Fruit fly (Drosophila melanogaster) whole organism, embryonic: ENCODE results near the gene Dbp21E2.

Source experiments
- CG12219 ChIP-seq: fragments of 200-800 bp; sonication (Bioruptor generic); optimal IDR thresholded peaks from 3 replicates; lab custom pipeline; 2018; ENCODE audit warnings: missing biosample characterization, mild to moderate bottlenecking, missing genetic modification characterization
- CG12769 ChIP-seq: fragments of 200-800 bp; sonication (Bioruptor generic); optimal IDR thresholded peaks from 2 replicates; lab custom pipeline; 2019; ENCODE audit warnings: missing biosample characterization, mild to moderate bottlenecking, missing genetic modification characterization, moderate library complexity
- CG14050 ChIP-seq: fragments of 200-800 bp; sonication (Bioruptor generic); IDR thresholded peaks from 3 replicates; pipeline ENCODE4 v1.3.6; 2022; ENCODE audit warnings: missing biosample characterization, missing genetic modification characterization
- CG16815 ChIP-seq: fragments of 200-800 bp; sonication (Bioruptor generic); optimal IDR thresholded peaks from 3 replicates; lab custom pipeline; 2017; ENCODE audit warnings: missing biosample characterization, mild to moderate bottlenecking, missing genetic modification characterization
- CG17359 ChIP-seq: fragments of 200-800 bp; sonication (Bioruptor generic); optimal IDR thresholded peaks from 3 replicates; lab custom pipeline; 2018; ENCODE audit warnings: missing biosample characterization, mild to moderate bottlenecking, missing genetic modification characterization, moderate library complexity
- CG17568 ChIP-seq: fragments of 200-800 bp; sonication (Bioruptor generic); optimal IDR thresholded peaks from 2 replicates; lab custom pipeline; 2018; ENCODE audit warnings: missing biosample characterization, mild to moderate bottlenecking, missing genetic modification characterization, moderate library complexity
- CG17612 ChIP-seq: fragments of 200-800 bp; sonication (Bioruptor generic); IDR thresholded peaks from 2 replicates; pipeline ENCODE4 v1.3.6; 2022; ENCODE audit warnings: missing biosample characterization, missing genetic modification characterization
- CG17829 ChIP-seq: fragments of 200-800 bp; optimal IDR thresholded peaks from 2 replicates; lab custom pipeline; 2019; ENCODE audit warnings: missing biosample characterization, mild to moderate bottlenecking, missing genetic modification characterization, moderate library complexity
- CG1792 ChIP-seq: fragments of 200-800 bp; sonication (Bioruptor generic); optimal IDR thresholded peaks from 2 replicates; lab custom pipeline; 2016; ENCODE audit warnings: missing biosample characterization, missing genetic modification characterization
- CG1832 ChIP-seq: fragments of 200-800 bp; sonication (Bioruptor generic); optimal IDR thresholded peaks from 2 replicates; lab custom pipeline; 2017; ENCODE audit warnings: missing biosample characterization, mild to moderate bottlenecking, missing genetic modification characterization, inconsistent platforms
- CG18764 ChIP-seq: fragments of 200-800 bp; sonication (Bioruptor generic); optimal IDR thresholded peaks from 3 replicates; lab custom pipeline; 2016; ENCODE audit warnings: missing biosample characterization, missing genetic modification characterization
- CG2202 ChIP-seq: fragments of 200-800 bp; sonication (Bioruptor generic); optimal IDR thresholded peaks from 2 replicates; lab custom pipeline; 2018; ENCODE audit warnings: missing biosample characterization, mild to moderate bottlenecking, missing genetic modification characterization
- CG2678 ChIP-seq: fragments of 200-800 bp; sonication (Bioruptor generic); optimal IDR thresholded peaks from 3 replicates; lab custom pipeline; 2019; ENCODE audit warnings: missing biosample characterization, mild to moderate bottlenecking, missing genetic modification characterization, moderate library complexity
- CG3995 ChIP-seq: fragments of 200-800 bp; sonication (Bioruptor generic); optimal IDR thresholded peaks from 3 replicates; lab custom pipeline; 2016; ENCODE audit warnings: missing biosample characterization, missing genetic modification characterization
- CG9437 ChIP-seq: fragments of 200-800 bp; sonication (Bioruptor generic); optimal IDR thresholded peaks from 2 replicates; lab custom pipeline; 2018; ENCODE audit warnings: missing biosample characterization, mild to moderate bottlenecking, missing genetic modification characterization
- Camta ChIP-seq: fragments of 200-800 bp; sonication (Bioruptor generic); optimal IDR thresholded peaks from 2 replicates; lab custom pipeline; 2016; ENCODE audit warnings: missing biosample characterization, missing genetic modification characterization
- D ChIP-seq, 2 experiments: fragments of 200-800 bp in 1 of 2; fragments of >200 bp in 1 of 2; sonication (Bioruptor generic) in 1 of 2; optimal IDR thresholded peaks; 2 replicates in 1 of 2; 3 replicates in 1 of 2; lab custom pipeline; 2017; ENCODE audit warnings: mild to moderate bottlenecking in 1 of 2, missing biosample characterization in 1 of 2, missing genetic modification characterization in 1 of 2, missing genetic modification reagents in 1 of 2
- Dp ChIP-seq: fragments of 200-800 bp; sonication (Bioruptor generic); optimal IDR thresholded peaks from 2 replicates; lab custom pipeline; 2018; ENCODE audit warnings: missing biosample characterization, mild to moderate bottlenecking, missing genetic modification characterization, moderate library complexity
- E2f1 ChIP-seq: fragments of 200-800 bp; sonication (Bioruptor generic); IDR thresholded peaks from 2 replicates; pipeline ENCODE4 v1.3.6; 2022; ENCODE audit warnings: missing biosample characterization, missing genetic modification characterization
- HLHmδ ChIP-seq: fragments of 200-800 bp; sonication (Bioruptor generic); optimal IDR thresholded peaks from 2 replicates; lab custom pipeline; 2018; ENCODE audit warnings: missing biosample characterization, mild to moderate bottlenecking, missing genetic modification characterization, moderate library complexity
- Hey ChIP-seq: fragments of 200-800 bp; sonication (Bioruptor generic); optimal IDR thresholded peaks from 3 replicates; lab custom pipeline; 2018; ENCODE audit warnings: missing biosample characterization, mild to moderate bottlenecking, missing genetic modification characterization
- NFAT ChIP-seq: fragments of 200-800 bp; sonication (Bioruptor generic); IDR thresholded peaks from 2 replicates; pipeline ENCODE4 v1.3.6; 2022; ENCODE audit warnings: missing biosample characterization, missing genetic modification characterization
- Oli ChIP-seq: fragments of 200-800 bp; sonication (Bioruptor generic); optimal IDR thresholded peaks from 2 replicates; lab custom pipeline; 2018; ENCODE audit warnings: missing biosample characterization, mild to moderate bottlenecking, missing genetic modification characterization, moderate library complexity
- Poxn ChIP-seq: fragments of 200-800 bp; sonication (Bioruptor generic); IDR thresholded peaks from 2 replicates; pipeline ENCODE4 v1.3.6; 2022; ENCODE audit warnings: missing biosample characterization, missing genetic modification characterization
- Side ChIP-seq: fragments of 200-800 bp; sonication (Bioruptor generic); optimal IDR thresholded peaks from 2 replicates; lab custom pipeline; 2016; ENCODE audit warnings: missing biosample characterization, missing genetic modification characterization
- ara ChIP-seq: fragments of 200-800 bp; sonication (Bioruptor generic); IDR thresholded peaks from 2 replicates; pipeline ENCODE4 v1.3.6; 2022; ENCODE audit warnings: missing biosample characterization, missing genetic modification characterization
- ash1 ChIP-seq: fragments of 200-800 bp; sonication (Bioruptor generic); optimal IDR thresholded peaks from 2 replicates; lab custom pipeline; 2018; ENCODE audit warnings: missing biosample characterization, mild to moderate bottlenecking, missing genetic modification characterization
- bowl ChIP-seq: fragments of 200-800 bp; sonication (Bioruptor generic); IDR thresholded peaks from 2 replicates; pipeline ENCODE4 v1.3.6; 2022; ENCODE audit warnings: missing biosample characterization, missing genetic modification characterization
- cas ChIP-seq: fragments of 200-800 bp; sonication (Bioruptor generic); IDR thresholded peaks from 2 replicates; pipeline ENCODE4 v1.3.6; 2022; ENCODE audit warnings: missing biosample characterization, missing genetic modification characterization
- chm ChIP-seq: fragments of 200-800 bp; sonication (Bioruptor generic); IDR thresholded peaks from 2 replicates; pipeline ENCODE4 v1.3.6; 2022; ENCODE audit warnings: missing biosample characterization, missing genetic modification characterization
- esg ChIP-seq: fragments of 200-800 bp; sonication (Bioruptor generic); conservative IDR thresholded peaks from 2 replicates; pipeline ENCODE4 v1.3.6; 2022; ENCODE audit warnings: missing biosample characterization, missing genetic modification characterization
- fd3F ChIP-seq: fragments of 200-800 bp; sonication (Bioruptor generic); optimal IDR thresholded peaks from 2 replicates; lab custom pipeline; 2018; ENCODE audit warnings: missing biosample characterization, mild to moderate bottlenecking, missing genetic modification characterization, moderate library complexity
- gce ChIP-seq: fragments of 200-800 bp; sonication (Bioruptor generic); IDR thresholded peaks from 3 replicates; pipeline ENCODE4 v1.3.6; 2022; ENCODE audit warnings: missing biosample characterization, missing genetic modification characterization
- gem ChIP-seq: fragments of 200-800 bp; sonication (Bioruptor generic); optimal IDR thresholded peaks from 2 replicates; lab custom pipeline; 2019; ENCODE audit warnings: missing biosample characterization, mild to moderate bottlenecking, missing genetic modification characterization, moderate library complexity
- gsb ChIP-seq: fragments of 200-800 bp; sonication (Bioruptor generic); IDR thresholded peaks from 2 replicates; pipeline ENCODE4 v1.3.6; 2022; ENCODE audit warnings: missing biosample characterization, missing genetic modification characterization
- ham ChIP-seq: fragments of 200-800 bp; sonication (Bioruptor generic); IDR thresholded peaks from 2 replicates; pipeline ENCODE4 v1.3.6; 2022; ENCODE audit warnings: missing biosample characterization, missing genetic modification characterization
- lmd ChIP-seq: fragments of 200-800 bp; sonication (Bioruptor generic); IDR thresholded peaks from 2 replicates; pipeline ENCODE4 v1.3.6; 2022; ENCODE audit warnings: missing biosample characterization, missing genetic modification characterization
- nom ChIP-seq: fragments of 200-800 bp; sonication (Bioruptor generic); optimal IDR thresholded peaks from 2 replicates; lab custom pipeline; 2017; ENCODE audit warnings: missing biosample characterization, missing genetic modification characterization, mild to moderate bottlenecking, moderate library complexity, missing genetic modification reagents
- pfk ChIP-seq: fragments of 200-800 bp; sonication (Bioruptor generic); optimal IDR thresholded peaks from 2 replicates; lab custom pipeline; 2018; ENCODE audit warnings: missing biosample characterization, mild to moderate bottlenecking, missing genetic modification characterization, moderate library complexity
- rib ChIP-seq: fragments of 200-800 bp; sonication (Bioruptor generic); IDR thresholded peaks from 2 replicates; pipeline ENCODE4 v1.3.6; 2022; ENCODE audit warnings: missing biosample characterization, missing genetic modification characterization
- sc ChIP-seq, 3 experiments: fragments of >200 bp in 2 of 3; fragments of 200-800 bp in 1 of 3; sonication (Bioruptor generic) in 1 of 3; optimal IDR thresholded peaks; 2 replicates in 2 of 3; 3 replicates in 1 of 3; lab custom pipeline; 2017; ENCODE audit warnings: mild to moderate bottlenecking in 1 of 3, missing biosample characterization in 1 of 3, missing genetic modification characterization in 1 of 3, missing genetic modification reagents in 1 of 3
- sens ChIP-seq: fragments of 200-800 bp; sonication (Bioruptor generic); peaks from one replicate; lab custom pipeline; 2016; ENCODE audit warnings: missing biosample characterization, missing genetic modification characterization
- sens-2 ChIP-seq: fragments of 200-800 bp; sonication (Bioruptor generic); IDR thresholded peaks from 2 replicates; pipeline ENCODE4 v1.3.6; 2022; ENCODE audit warnings: missing biosample characterization, missing genetic modification characterization
- slp2 ChIP-seq: fragments of 200-800 bp; sonication (Bioruptor generic); optimal IDR thresholded peaks from 2 replicates; lab custom pipeline; 2016; ENCODE audit warnings: missing biosample characterization, missing genetic modification characterization
- twi ChIP-seq: fragments of 200-800 bp; optimal IDR thresholded peaks from 2 replicates; lab custom pipeline; 2019; ENCODE audit warnings: missing biosample characterization, mild to moderate bottlenecking, missing genetic modification characterization, moderate library complexity
- usp ChIP-seq: fragments of >200 bp; optimal IDR thresholded peaks from 2 replicates; lab custom pipeline; 2017; ENCODE audit warnings: missing biosample characterization, missing genetic modification characterization
- wor ChIP-seq: fragments of 200-800 bp; sonication (Bioruptor generic); IDR thresholded peaks from 2 replicates; pipeline ENCODE4 v1.3.6; 2022; ENCODE audit warnings: missing biosample characterization, missing genetic modification characterization
- z ChIP-seq: fragments of 200-800 bp; sonication (Bioruptor generic); IDR thresholded peaks from 3 replicates; pipeline ENCODE4 v1.3.6; 2022; ENCODE audit warnings: missing biosample characterization, missing genetic modification characterization
- zen2 ChIP-seq: fragments of 200-800 bp; sonication (Bioruptor generic); IDR thresholded peaks from 3 replicates; pipeline ENCODE4 v1.3.6; 2022; ENCODE audit warnings: missing biosample characterization, missing genetic modification characterization; ENCODE audit not compliant: partially characterized antibody
- zfh2 ChIP-seq: fragments of 200-800 bp; sonication (Bioruptor generic); optimal IDR thresholded peaks from 2 replicates; lab custom pipeline; 2016; ENCODE audit warnings: missing biosample characterization, missing genetic modification characterization

Gene Dbp21E2

DNA sequence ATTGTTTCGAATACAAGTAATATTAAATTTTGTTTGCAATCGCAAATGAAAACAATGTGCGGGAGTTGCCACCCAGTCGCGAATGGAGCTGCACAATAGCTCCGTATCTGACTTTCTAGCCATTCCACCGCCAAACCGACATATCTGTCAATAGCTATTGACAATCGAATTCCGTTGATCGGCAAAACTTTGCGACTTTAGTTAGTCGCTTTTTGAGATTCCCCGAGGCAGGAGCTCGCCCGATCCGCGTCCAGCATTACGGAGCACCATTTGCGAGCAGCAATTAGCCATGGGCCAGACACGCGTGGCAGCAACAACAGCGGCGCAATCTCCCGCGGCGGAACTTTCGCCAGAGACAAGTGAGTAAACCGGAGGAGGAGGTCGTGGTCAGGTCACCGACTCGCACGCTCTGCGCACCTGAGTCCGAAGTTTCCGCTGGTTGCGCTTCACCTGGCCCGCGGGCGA, 41.3 kb downstream of the Dbp21E2 start, which contains the start of the genes CG4291 and kraken (continued):
- TF ChIP-seq sc (optimal IDR thresholded peaks at IDR 0.05; lab: Kevin White, UChicago) = no peak
- TF ChIP-seq sc (GFP tag; optimal IDR thresholded peaks at IDR 0.05; lab: Kevin White, UChicago) = no peak
- no peak for TF ChIP-seq D (optimal IDR thresholded peaks at IDR 0.05; lab: Kevin White, UChicago)
- no peak for TF ChIP-seq D (GFP tag; optimal IDR thresholded peaks at IDR 0.05; lab: Kevin White, UChicago)
- TF ChIP-seq pfk (GFP tag; lab: Kevin White, UChicago) = peak; percentile 25
- TF ChIP-seq CG14050 (GFP tag; lab: Robert Waterston, UW) = peak; percentile 42; the same call in 2 of the 3 replicates
- TF ChIP-seq CG17829 = peak; percentile 70
- TF ChIP-seq usp = no peak
- peak; percentile 38 for TF ChIP-seq gsb (GFP tag; lab: Robert Waterston, UW)
- no peak for TF ChIP-seq CG12219 (GFP tag; lab: Kevin White, UChicago)
- no peak for TF ChIP-seq sens-2 (GFP tag; lab: Robert Waterston, UW)
- TF ChIP-seq z = no peak
- no peak for TF ChIP-seq zen2 (GFP tag; lab: Robert Waterston, UW)
- TF ChIP-seq rib (GFP tag; lab: Robert Waterston, UW) = peak; percentile 57
- TF ChIP-seq Hey = no peak
- TF ChIP-seq Oli = no peak
- no peak for TF ChIP-seq CG2202
- peak; percentile 9 for TF ChIP-seq Side (GFP tag; lab: Kevin White, UChicago)
- no peak; the same call in 2 of the 3 replicates for TF ChIP-seq gce (GFP tag; lab: Robert Waterston, UW)
- peak; percentile 55 for TF ChIP-seq HLHmδ (GFP tag; lab: Kevin White, UChicago)
- peak; percentile 83 for TF ChIP-seq NFAT (GFP tag; lab: Robert Waterston, UW)
- TF ChIP-seq cas (GFP tag; lab: Robert Waterston, UW) = no peak
- TF ChIP-seq CG16815 (GFP tag; lab: Kevin White, UChicago) = no peak
- no peak for TF ChIP-seq CG18764
- TF ChIP-seq CG17568 = no peak
- TF ChIP-seq ara (GFP tag; lab: Robert Waterston, UW) = peak; percentile 63; the same call in 1 of the 2 replicates
- peak; percentile 18; the same call in 1 of the 2 replicates for TF ChIP-seq E2f1
- peak; percentile 59 for TF ChIP-seq CG2678 (tag; lab: Kevin White, UChicago)
- peak; percentile 33 for TF ChIP-seq Dp (GFP tag; lab: Kevin White, UChicago)
- peak; percentile 31; the same call in 1 of the 2 replicates for TF ChIP-seq CG17612 (GFP tag; lab: Robert Waterston, UW)
- no peak for TF ChIP-seq bowl (GFP tag; lab: Robert Waterston, UW)
- TF ChIP-seq CG3995 (GFP tag; lab: Kevin White, UChicago) = no peak
- peak; percentile 41 for TF ChIP-seq nom (GFP tag; lab: Kevin White, UChicago)
- TF ChIP-seq esg (GFP tag; lab: Robert Waterston, UW) = no peak
- TF ChIP-seq CG9437 (GFP tag; lab: Kevin White, UChicago) = peak; percentile 11
- TF ChIP-seq Camta = peak; percentile 6
- TF ChIP-seq chm (GFP tag; lab: Robert Waterston, UW) = peak; percentile 67
- peak; percentile 53; the same call in 1 of the 2 replicates for TF ChIP-seq lmd (GFP tag; lab: Robert Waterston, UW)
- no peak for TF ChIP-seq ham (GFP tag; lab: Robert Waterston, UW)
- TF ChIP-seq CG1832 (GFP tag; lab: Kevin White, UChicago) = no peak
- no peak for TF ChIP-seq Poxn (GFP tag; lab: Robert Waterston, UW)
- TF ChIP-seq sens = peak; percentile 84
- peak; percentile 39 for TF ChIP-seq fd3F (GFP tag; lab: Kevin White, UChicago)
- TF ChIP-seq zfh2 (GFP tag; lab: Kevin White, UChicago) = peak; percentile 67
- TF ChIP-seq twi (tag; lab: Kevin White, UChicago) = peak; percentile 34
- TF ChIP-seq CG17359 (tag; lab: Kevin White, UChicago) = peak; percentile 24
- peak; percentile 73 for TF ChIP-seq CG12769
- TF ChIP-seq gem (tag; lab: Kevin White, UChicago) = peak; percentile 52
- peak; percentile 14 for TF ChIP-seq ash1 (GFP tag; lab: Kevin White, UChicago)
- TF ChIP-seq wor (GFP tag; lab: Robert Waterston, UW) = no peak
- no peak for TF ChIP-seq slp2 (GFP tag; lab: Kevin White, UChicago)
- TF ChIP-seq CG1792 = peak; percentile 31
